Worm (Caenorhabditis elegans) whole organism, late embryonic: ENCODE results near the gene sri-37.
"Not testable (repeated sequence)": the region's sequence is repeated elsewhere in the genome, so short reads cannot be mapped to it uniquely, and the experiment has no call there.

ENCODE experiments used
- C08G9.2 ChIP-seq: sonication (generic microtip); optimal IDR thresholded peaks from 2 replicates; lab custom pipeline; 2016; ENCODE audit warnings: mild to moderate bottlenecking, missing genetic modification characterization, moderate library complexity, missing compliant biosample characterization
- C38D4.7 ChIP-seq: fragments of 200-800 bp; sonication (Bioruptor generic); optimal IDR thresholded peaks from 2 replicates; lab custom pipeline; 2018; ENCODE audit warnings: mild to moderate bottlenecking, missing genetic modification characterization, moderate library complexity, missing compliant biosample characterization
- K09A11.1 ChIP-seq: sonication (generic microtip); optimal IDR thresholded peaks from 2 replicates; lab custom pipeline; 2017; ENCODE audit warnings: antibody characterized with exemption, mild to moderate bottlenecking, missing genetic modification characterization, missing compliant biosample characterization; ENCODE audit not compliant: insufficient read depth
- Y22D7AL.16 ChIP-seq: sonication (generic microtip); optimal IDR thresholded peaks from 2 replicates; lab custom pipeline; 2016; ENCODE audit warnings: missing genetic modification characterization, missing compliant biosample characterization
- ahr-1 ChIP-seq: sonication (generic microtip); optimal IDR thresholded peaks from 2 replicates; lab custom pipeline; 2016; ENCODE audit warnings: missing genetic modification characterization, missing compliant biosample characterization
- ceh-14 ChIP-seq: sonication (generic microtip); optimal IDR thresholded peaks from 2 replicates; lab custom pipeline; 2016; ENCODE audit warnings: missing genotype, missing genetic modification characterization, missing compliant biosample characterization
- ceh-18 ChIP-seq: sonication (generic microtip); optimal IDR thresholded peaks from 2 replicates; lab custom pipeline; 2016; ENCODE audit warnings: missing genetic modification characterization, missing compliant biosample characterization
- ceh-22 ChIP-seq: sonication (generic microtip); optimal IDR thresholded peaks from 2 replicates; lab custom pipeline; 2017; ENCODE audit warnings: missing biosample characterization, missing genetic modification characterization
- ceh-24 ChIP-seq: sonication (generic microtip); optimal IDR thresholded peaks from 2 replicates; lab custom pipeline; 2016; ENCODE audit warnings: mild to moderate bottlenecking, missing genetic modification characterization, missing compliant biosample characterization
- ceh-30 ChIP-seq: fragments of 150-350 bp; optimal IDR thresholded peaks from 2 replicates; lab custom pipeline; 2014; ENCODE audit warnings: missing biosample characterization, missing genetic modification characterization
- ceh-31 ChIP-seq: sonication (generic microtip); optimal IDR thresholded peaks from 2 replicates; lab custom pipeline; 2016; ENCODE audit warnings: missing genetic modification characterization, missing compliant biosample characterization
- ceh-45 ChIP-seq: fragments of 200-800 bp; sonication (Bioruptor generic); IDR thresholded peaks from 2 replicates; pipeline ENCODE4 v1.3.6; 2022; ENCODE audit warnings: missing genetic modification reagents, missing genetic modification characterization, missing compliant biosample characterization
- ceh-9 ChIP-seq: sonication (generic microtip); optimal IDR thresholded peaks from 2 replicates; lab custom pipeline; 2016; ENCODE audit warnings: mild to moderate bottlenecking, missing genetic modification characterization, inconsistent platforms, missing compliant biosample characterization
- ets-4 ChIP-seq: sonication (generic microtip); optimal IDR thresholded peaks from 2 replicates; lab custom pipeline; 2016; ENCODE audit warnings: missing genetic modification characterization, missing compliant biosample characterization
- fax-1 ChIP-seq: sonication (generic microtip); optimal IDR thresholded peaks from 2 replicates; lab custom pipeline; 2016; ENCODE audit warnings: missing genotype, missing genetic modification characterization, missing compliant biosample characterization
- fkh-10 ChIP-seq: fragments of 150-350 bp; optimal IDR thresholded peaks from 2 replicates; lab custom pipeline; 2014; ENCODE audit warnings: missing biosample characterization, missing genetic modification reagents, missing genetic modification characterization
- hlh-13 ChIP-seq: fragments of 200-800 bp; sonication (Bioruptor generic); optimal IDR thresholded peaks from 2 replicates; lab custom pipeline; 2018; ENCODE audit warnings: mild to moderate bottlenecking, missing genetic modification characterization, missing compliant biosample characterization
- hlh-15 ChIP-seq: sonication (generic microtip); optimal IDR thresholded peaks from 2 replicates; lab custom pipeline; 2016; ENCODE audit warnings: missing genetic modification characterization, missing compliant biosample characterization
- hlh-30 ChIP-seq: sonication (generic microtip); optimal IDR thresholded peaks from 2 replicates; lab custom pipeline; 2017; ENCODE audit warnings: antibody characterized with exemption, missing genetic modification characterization, missing compliant biosample characterization; ENCODE audit not compliant: insufficient read depth
- lin-11 ChIP-seq: fragments of 200-800 bp; sonication (Bioruptor generic); optimal IDR thresholded peaks from 2 replicates; lab custom pipeline; 2018; ENCODE audit warnings: mild to moderate bottlenecking, missing genetic modification characterization, missing compliant biosample characterization
- nfya-1 ChIP-seq: sonication (generic microtip); optimal IDR thresholded peaks from 2 replicates; lab custom pipeline; 2017; ENCODE audit warnings: missing genetic modification characterization, mild to moderate bottlenecking, missing compliant biosample characterization, antibody characterized with exemption, moderate library complexity
- nhr-11 ChIP-seq: fragments of 150-350 bp; optimal IDR thresholded peaks from 2 replicates; lab custom pipeline; 2014; ENCODE audit warnings: missing biosample characterization, missing genetic modification characterization
- odd-2 ChIP-seq: sonication (generic microtip); optimal IDR thresholded peaks from 2 replicates; lab custom pipeline; 2017; ENCODE audit warnings: antibody characterized with exemption, mild to moderate bottlenecking, missing genetic modification characterization, missing compliant biosample characterization
- pag-3 ChIP-seq: sonication (generic microtip); optimal IDR thresholded peaks from 2 replicates; lab custom pipeline; 2016; ENCODE audit warnings: missing compliant biosample characterization, missing genetic modification characterization, borderline replicate concordance
- pat-9 ChIP-seq: fragments of 200-800 bp; sonication (Bioruptor generic); optimal IDR thresholded peaks from 2 replicates; lab custom pipeline; 2018; ENCODE audit warnings: mild to moderate bottlenecking, missing genetic modification characterization, moderate library complexity, missing compliant biosample characterization
- pax-1 ChIP-seq: fragments of 150-350 bp; optimal IDR thresholded peaks from 2 replicates; lab custom pipeline; 2014; ENCODE audit warnings: missing biosample characterization, missing genetic modification characterization
- pha-2 ChIP-seq: sonication (generic microtip); optimal IDR thresholded peaks from 2 replicates; lab custom pipeline; 2017; ENCODE audit warnings: mild to moderate bottlenecking, missing genetic modification characterization, missing compliant biosample characterization
- pros-1 ChIP-seq: fragments of 150-350 bp; optimal IDR thresholded peaks from 2 replicates; lab custom pipeline; 2014; ENCODE audit warnings: missing biosample characterization, missing genetic modification reagents, missing genetic modification characterization
- ref-2 ChIP-seq: sonication (generic microtip); optimal IDR thresholded peaks from 2 replicates; lab custom pipeline; 2016; ENCODE audit warnings: missing genetic modification characterization, missing compliant biosample characterization
- rnt-1 ChIP-seq: sonication (generic microtip); optimal IDR thresholded peaks from 2 replicates; lab custom pipeline; 2016; ENCODE audit warnings: missing genetic modification characterization, missing compliant biosample characterization
- sox-4 ChIP-seq: sonication (generic microtip); optimal IDR thresholded peaks from 2 replicates; lab custom pipeline; 2017; ENCODE audit warnings: mild to moderate bottlenecking, missing genetic modification characterization, inconsistent platforms, missing compliant biosample characterization
- tbx-2 ChIP-seq: sonication (generic microtip); optimal IDR thresholded peaks from 2 replicates; lab custom pipeline; 2016; ENCODE audit warnings: missing genetic modification characterization, missing compliant biosample characterization
- tbx-7 ChIP-seq: sonication (generic microtip); optimal IDR thresholded peaks from 2 replicates; lab custom pipeline; 2016; ENCODE audit warnings: missing genotype, missing genetic modification characterization, missing compliant biosample characterization
- ttx-3 ChIP-seq: sonication (generic microtip); optimal IDR thresholded peaks from 2 replicates; lab custom pipeline; 2016; ENCODE audit warnings: missing genetic modification reagents, missing genetic modification characterization, missing compliant biosample characterization
- unc-3 ChIP-seq, 2 experiments: fragments of 200-800 bp in 1 of 2; sonication (Bioruptor generic) in 1 of 2; sonication (generic microtip) in 1 of 2; conservative IDR thresholded peaks in 1 of 2; optimal IDR thresholded peaks in 1 of 2; 2 replicates each; pipeline versions ENCODE4 v1.3.6 to Lab custom; 2016 to 2022; ENCODE audit warnings: missing compliant biosample characterization in 2 of 2, missing genetic modification characterization in 2 of 2, missing genetic modification reagents in 1 of 2
- unc-86 ChIP-seq: sonication (generic microtip); optimal IDR thresholded peaks from 2 replicates; lab custom pipeline; 2016; ENCODE audit warnings: missing genetic modification characterization, missing compliant biosample characterization
- zip-5 ChIP-seq: sonication (generic microtip); optimal IDR thresholded peaks from 2 replicates; lab custom pipeline; 2016; ENCODE audit warnings: missing genetic modification characterization, missing compliant biosample characterization

The sri-37 gene

DNA sequence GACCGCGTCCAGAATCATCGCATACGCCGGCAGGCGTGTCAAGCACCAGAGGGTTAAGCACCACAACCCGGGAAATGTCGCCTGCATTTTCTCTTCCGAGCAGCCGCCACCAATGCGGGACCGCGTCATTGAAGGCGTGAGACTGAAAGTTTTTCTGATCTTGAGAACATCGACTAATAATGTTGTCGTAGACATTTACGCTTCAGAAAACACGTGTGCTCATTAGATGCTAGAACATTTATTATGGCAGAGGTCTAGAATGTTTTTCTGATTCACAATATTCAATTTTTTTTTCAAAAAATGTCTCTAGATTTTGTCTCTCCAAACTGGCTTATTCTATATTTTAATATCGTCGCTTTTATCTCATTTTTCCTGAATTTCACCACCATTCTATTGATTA lies 27.2 kb downstream of the sri-37 start, which contains the start of gene sri-47:
Gene sri-47 (plus strand): TSS at position 301 of the 400 bp plus-strand sequence.
- TF ChIP-seq ahr-1, result no peak
- no peak for TF ChIP-seq tbx-2 (tag; lab: Kevin White, UChicago)
- no peak for TF ChIP-seq hlh-30 (tag; lab: Kevin White, UChicago)
- TF ChIP-seq C38D4.7 (GFP tag; lab: Kevin White, UChicago), result no peak
- no peak for TF ChIP-seq sox-4 (tag; lab: Kevin White, UChicago)
- no peak for TF ChIP-seq K09A11.1 (tag; lab: Kevin White, UChicago)
- no peak for TF ChIP-seq ceh-24 (tag; lab: Kevin White, UChicago)
- TF ChIP-seq ceh-18, result no peak
- TF ChIP-seq nfya-1 (tag; lab: Kevin White, UChicago), result no peak
- TF ChIP-seq hlh-15, result no peak
- TF ChIP-seq pat-9, result no peak
- TF ChIP-seq ceh-45 (GFP tag; lab: Robert Waterston, UW), result no peak
- TF ChIP-seq fkh-10 (GFP tag; lab: Kevin White, UChicago), result no peak
- no peak for TF ChIP-seq ref-2 (tag; lab: Kevin White, UChicago)
- TF ChIP-seq hlh-13 (GFP tag; lab: Kevin White, UChicago), result no peak
- TF ChIP-seq ceh-22, result no peak
- no peak for TF ChIP-seq ceh-30 (tag; lab: Kevin White, UChicago)
- no peak for TF ChIP-seq Y22D7AL.16
- no peak for TF ChIP-seq unc-86
- no peak for TF ChIP-seq pax-1 (tag; lab: Kevin White, UChicago)

DNA sequence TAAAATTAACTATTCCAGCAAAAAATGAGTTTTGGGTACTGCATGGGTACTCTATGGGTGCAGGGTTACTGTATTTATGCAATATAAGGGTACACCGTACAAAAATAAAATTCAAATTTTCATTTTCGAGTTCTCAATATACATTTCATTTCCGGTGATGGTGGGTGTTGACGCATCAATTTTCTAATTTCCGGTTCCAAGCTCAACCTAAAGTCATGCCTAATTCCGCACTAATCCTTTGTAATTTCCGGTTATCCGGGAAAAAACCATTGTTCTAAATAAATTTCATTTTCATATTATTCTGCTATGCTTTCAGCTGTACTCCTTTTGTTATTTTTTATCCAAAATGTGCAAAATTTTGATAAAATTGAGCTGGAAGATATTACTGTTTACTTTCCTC lies 30.0 kb downstream of the sri-37 start, which contains the start of gene gcy-21:
Gene gcy-21 (plus strand): TSS at position 301 of the 400 bp plus-strand sequence.
- TF ChIP-seq ceh-45 (GFP tag; lab: Robert Waterston, UW) (no peak), zip-5 (tag; lab: Kevin White, UChicago) (no peak), unc-3 (GFP tag; conservative IDR thresholded peaks at IDR 0.05; lab: Robert Waterston, UW) (no peak), unc-3 (tag; optimal IDR thresholded peaks at IDR 0.05; lab: Kevin White, UChicago) (no peak), odd-2 (tag; lab: Kevin White, UChicago) (no peak), tbx-7 (tag; lab: Kevin White, UChicago) (no peak), ttx-3 (tag; lab: Kevin White, UChicago) (no peak), ceh-18 (no peak), ceh-9 (tag; lab: Kevin White, UChicago) (no peak), pax-1 (tag; lab: Kevin White, UChicago) (no peak), ceh-31 (tag; lab: Kevin White, UChicago) (no peak), hlh-15 (no peak), Y22D7AL.16 (no peak), rnt-1 (tag; lab: Kevin White, UChicago) (no peak), pros-1 (tag; lab: Kevin White, UChicago) (no peak), nhr-11 (tag; lab: Kevin White, UChicago) (no peak), pha-2 (tag; lab: Kevin White, UChicago) (no peak), nfya-1 (tag; lab: Kevin White, UChicago) (no peak), ets-4 (tag; lab: Kevin White, UChicago) (no peak)

DNA sequence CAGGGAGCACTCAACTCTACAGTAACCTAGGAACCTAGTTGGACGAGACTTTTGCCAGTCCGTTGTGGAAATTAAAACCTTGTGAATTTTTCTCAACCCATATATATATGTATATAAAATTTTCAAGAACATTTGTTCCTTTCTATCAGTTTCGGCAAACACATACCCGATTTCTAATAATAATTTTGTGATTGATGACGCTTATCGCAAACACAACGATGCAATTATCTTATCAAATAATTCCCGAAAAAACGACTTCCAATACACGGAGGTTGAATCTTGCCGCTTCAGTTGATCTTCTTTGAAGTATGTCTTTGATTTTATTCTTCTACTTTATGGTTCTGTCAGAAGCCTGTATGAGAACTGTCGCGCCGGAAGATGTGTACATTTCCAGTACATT lies 35.7 kb downstream of the sri-37 start, which contains the start of gene F22E5.2:
Gene F22E5.2 (plus strand): TSS at position 301 of the 400 bp plus-strand sequence.
- TF ChIP-seq fax-1 (tag; lab: Kevin White, UChicago); lin-11; pax-1 (tag; lab: Kevin White, UChicago): not testable (repeated sequence)

DNA sequence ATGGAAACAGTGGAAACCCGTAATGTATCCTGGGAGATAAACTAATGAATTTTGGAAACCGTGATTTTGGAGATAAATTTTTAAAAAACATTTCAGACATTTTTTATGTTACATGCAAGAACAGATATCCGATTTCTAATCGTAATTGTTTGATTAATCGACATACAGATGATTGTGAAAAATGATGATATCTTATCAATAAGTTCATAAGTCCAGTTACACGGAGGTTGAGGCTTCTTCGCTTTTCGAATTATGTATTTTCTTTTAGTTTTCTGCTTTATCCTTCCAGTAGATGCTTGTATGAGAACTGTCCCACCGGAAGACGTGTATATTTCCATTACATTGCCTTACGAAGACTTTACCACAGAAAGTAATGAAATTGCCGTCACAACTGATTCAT lies 36.2 kb downstream of the sri-37 start, which contains the start of gene F22E5.22:
Gene F22E5.22 (plus strand): TSS at position 301 of the 400 bp plus-strand sequence.
- TF ChIP-seq zip-5 (tag; lab: Kevin White, UChicago) (no peak), odd-2 (tag; lab: Kevin White, UChicago) (no peak), ceh-14 (no peak), pag-3 (no peak), C08G9.2 (no peak), pros-1 (tag; lab: Kevin White, UChicago) (no peak)
